Worm (Caenorhabditis elegans) whole organism, mixed stage, embryonic: ENCODE data around the gene Y17G9B.2.

Source experiments
- elt-3 ChIP-seq: fragments of 150-350 bp; optimal IDR thresholded peaks from 2 replicates; lab custom pipeline; 2014; ENCODE audit warnings: missing biosample characterization, missing genetic modification characterization
- ham-2 ChIP-seq: fragments of 200-800 bp; sonication (Bioruptor generic); optimal IDR thresholded peaks from 2 replicates; lab custom pipeline; 2018; ENCODE audit warnings: mild to moderate bottlenecking, missing genetic modification characterization, missing compliant biosample characterization
- snpc-4 ChIP-seq: fragments of 150-350 bp; optimal IDR thresholded peaks from 2 replicates; lab custom pipeline; 2014; ENCODE audit warnings: missing biosample characterization, missing genetic modification characterization
- unc-62 ChIP-seq: fragments of 150-350 bp; optimal IDR thresholded peaks from 2 replicates; lab custom pipeline; 2014; ENCODE audit warnings: missing biosample characterization, missing genetic modification reagents, missing genetic modification characterization

DNA sequence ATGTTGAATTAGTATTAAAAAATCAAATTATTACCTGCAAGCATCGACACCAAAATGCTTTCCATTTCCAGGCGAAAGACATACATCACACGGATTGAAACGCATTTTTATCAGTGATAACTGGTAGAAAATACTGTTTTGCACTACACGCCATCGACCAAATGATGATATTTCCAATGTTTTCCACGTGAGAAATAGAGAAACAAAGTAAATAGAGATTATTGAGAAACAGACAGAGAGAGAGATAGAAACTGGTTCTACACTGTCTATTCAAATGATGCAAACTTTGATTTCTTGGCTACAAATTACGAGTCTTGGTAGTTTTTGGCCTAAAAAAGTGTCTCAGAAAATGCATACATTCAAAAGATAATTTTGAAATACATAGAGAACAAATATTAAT lies 24.4 kb downstream of the Y17G9B.2 start, which contains the start of gene nhr-104:
- no peak for TF ChIP-seq snpc-4
- no peak for TF ChIP-seq elt-3 (tag; lab: Kevin White, UChicago)
- no peak for TF ChIP-seq unc-62 (GFP tag; lab: Kevin White, UChicago)
- TF ChIP-seq ham-2 (GFP tag; lab: Kevin White, UChicago) = no peak
